Worm (Caenorhabditis elegans) whole organism, midembryonic: ENCODE measurements around the gene F32D8.14.

Experiments used
- T22C8.4 ChIP-seq: fragments of 200-800 bp; sonication (Bioruptor generic); IDR thresholded peaks from 2 replicates; pipeline ENCODE4 v1.3.6; 2022; ENCODE audit warnings: missing genetic modification characterization, missing compliant biosample characterization
- flt-1 ChIP-seq: fragments of 200-800 bp; sonication (Bioruptor generic); IDR thresholded peaks from 2 replicates; pipeline ENCODE4 v1.3.6; 2022; ENCODE audit warnings: missing genetic modification characterization, missing compliant biosample characterization
- klf-2 ChIP-seq: fragments of 200-800 bp; sonication (Bioruptor generic); conservative IDR thresholded peaks from 2 replicates; pipeline ENCODE4 v1.3.6; 2022; ENCODE audit warnings: missing genetic modification reagents, missing genetic modification characterization, missing compliant biosample characterization
- med-1 ChIP-seq: sonication (generic microtip); optimal IDR thresholded peaks from 2 replicates; lab custom pipeline; 2017; ENCODE audit warnings: missing genetic modification characterization, mild to moderate bottlenecking, missing compliant biosample characterization, antibody characterized with exemption, missing genetic modification reagents; ENCODE audit not compliant: insufficient read depth
- ref-1 ChIP-seq: fragments of 200-800 bp; sonication (Bioruptor generic); conservative IDR thresholded peaks from 2 replicates; pipeline ENCODE4 v1.3.6; 2022; ENCODE audit warnings: missing genetic modification reagents, missing genetic modification characterization, missing compliant biosample characterization
- tab-1 ChIP-seq: fragments of 200-800 bp; sonication (Bioruptor generic); IDR thresholded peaks from 2 replicates; pipeline ENCODE4 v1.3.6; 2022; ENCODE audit warnings: missing genetic modification characterization, missing compliant biosample characterization
- ztf-23 ChIP-seq: fragments of 200-800 bp; sonication (Bioruptor generic); IDR thresholded peaks from 2 replicates; pipeline ENCODE4 v1.3.6; 2022; ENCODE audit warnings: missing genetic modification reagents, missing genetic modification characterization, missing compliant biosample characterization
- ztf-29 ChIP-seq: fragments of 200-800 bp; sonication (Bioruptor generic); IDR thresholded peaks from 2 replicates; pipeline ENCODE4 v1.3.6; 2022; ENCODE audit warnings: missing genetic modification reagents, missing genetic modification characterization, missing compliant biosample characterization

ce11 chrV:10870050-10870449 lies 24.5 kb downstream of the F32D8.14 start:
- no peak for TF ChIP-seq klf-2 (GFP tag; lab: Robert Waterston, UW)
- no peak for TF ChIP-seq ztf-29 (GFP tag; lab: Robert Waterston, UW)
- no peak for TF ChIP-seq flt-1
- TF ChIP-seq med-1 (GFP tag; lab: Kevin White, UChicago): no peak
- TF ChIP-seq tab-1 (GFP tag; lab: Robert Waterston, UW): no peak
- no peak for TF ChIP-seq ztf-23 (GFP tag; lab: Robert Waterston, UW)
- TF ChIP-seq T22C8.4: no peak
- TF ChIP-seq ref-1 (GFP tag; lab: Robert Waterston, UW): no peak
